Fruit fly (Drosophila melanogaster): Measurements from ENCODE around the gene Ge-1.

DNA sequence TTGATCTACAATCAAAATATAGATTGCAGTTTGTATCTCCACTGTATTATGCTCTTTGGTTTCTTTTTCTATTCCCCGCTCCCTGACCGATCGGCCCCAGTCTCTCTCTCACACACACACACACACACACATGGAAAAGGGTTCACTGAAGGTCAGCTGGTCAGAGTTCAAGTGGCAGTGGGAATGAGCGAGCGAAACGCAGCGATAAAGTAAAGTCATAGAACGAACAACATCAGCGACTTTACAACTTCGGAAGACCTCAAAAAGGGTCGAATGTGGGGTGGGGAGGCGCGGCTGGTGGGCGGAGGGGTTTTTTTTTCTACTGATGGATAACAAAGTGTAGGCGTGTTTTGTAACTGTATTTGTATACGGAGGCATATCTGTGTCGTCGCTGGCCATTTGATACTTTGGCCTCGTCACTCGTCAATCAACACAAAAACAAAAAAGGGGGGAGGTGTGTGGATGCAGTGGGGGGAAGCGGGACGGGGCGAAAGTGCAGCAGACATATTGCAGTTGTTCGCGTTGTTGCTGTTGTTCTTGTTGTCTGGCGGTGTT is 42.5 kb downstream of the Ge-1 start:
- no peak for TF ChIP-seq Dp (GFP tag; optimal IDR thresholded peaks at IDR 0.05)
- TF ChIP-seq CG8765 (GFP tag; IDR thresholded peaks at IDR 0.05): no peak
- no peak for TF ChIP-seq fd64A (GFP tag; optimal IDR thresholded peaks at IDR 0.05)
- TF ChIP-seq Doc2 (GFP tag; IDR thresholded peaks at IDR 0.05): no peak
- TF ChIP-seq hb (GFP tag; IDR thresholded peaks at IDR 0.05; ENCODE audit: partially characterized antibody): no peak
- no peak for TF ChIP-seq CG3995 (GFP tag; optimal IDR thresholded peaks at IDR 0.05)
- no peak for TF ChIP-seq Elba2 (GFP tag; optimal IDR thresholded peaks at IDR 0.05)
- no peak for TF ChIP-seq Blimp-1 (GFP tag; optimal IDR thresholded peaks at IDR 0.05)
- no peak for TF ChIP-seq CG6654 (GFP tag; optimal IDR thresholded peaks at IDR 0.05)

All from whole organism, embryonic.